Worm (Caenorhabditis elegans): ENCODE data around the gene K04G11.1.

- TF ChIP-seq K02D7.2 (tag; optimal IDR thresholded peaks at IDR 0.05) (no peak), F13H6.1 (tag; optimal IDR thresholded peaks at IDR 0.05) (no peak), C08G9.2 (tag; optimal IDR thresholded peaks at IDR 0.05) (no peak), pha-4 (tag; optimal IDR thresholded peaks at IDR 0.05) (no peak), pax-1 (tag; optimal IDR thresholded peaks at IDR 0.05) (no peak), ceh-45 (GFP tag; IDR thresholded peaks at IDR 0.05) (no peak), elt-2 (tag; optimal IDR thresholded peaks at IDR 0.05) (no peak), nhr-11 (tag; optimal IDR thresholded peaks at IDR 0.05) (no peak), sdc-2 (tag; optimal IDR thresholded peaks at IDR 0.05) (no peak), odd-2 (tag; optimal IDR thresholded peaks at IDR 0.05) (no peak), ceh-6 (GFP tag; optimal IDR thresholded peaks at IDR 0.05) (no peak)
Observed at ce11 chrX:14335621-14336020, 301 bp downstream of the K04G11.1 start.
